Fruit fly (Drosophila melanogaster) whole organism, embryonic: ENCODE data around the gene BCL7-like.
A peak's percentile ranks its signal among the peaks of the same experiment; 100 is the strongest.

Experiments used
- B-H2 ChIP-seq: fragments of 200-800 bp; sonication (Bioruptor generic); optimal IDR thresholded peaks from 2 replicates; lab custom pipeline; 2018; ENCODE audit warnings: missing biosample characterization, mild to moderate bottlenecking, missing genetic modification characterization
- CG10431 ChIP-seq: fragments of 200-800 bp; sonication (Bioruptor generic); optimal IDR thresholded peaks from 3 replicates; lab custom pipeline; 2018; ENCODE audit warnings: missing biosample characterization, mild to moderate bottlenecking, missing genetic modification characterization
- CG11398 ChIP-seq: fragments of 200-800 bp; sonication (Bioruptor generic); optimal IDR thresholded peaks from 2 replicates; lab custom pipeline; 2016; ENCODE audit warnings: missing biosample characterization, missing genetic modification characterization
- CG14965 ChIP-seq: fragments of 200-800 bp; sonication (Bioruptor generic); optimal IDR thresholded peaks from 2 replicates; lab custom pipeline; 2016; ENCODE audit warnings: missing biosample characterization, missing genetic modification characterization, borderline replicate concordance
- CG15011 ChIP-seq: fragments of 200-800 bp; sonication (Bioruptor generic); optimal IDR thresholded peaks from 3 replicates; lab custom pipeline; 2018; ENCODE audit warnings: missing biosample characterization, mild to moderate bottlenecking, missing genetic modification characterization
- CG17568 ChIP-seq: fragments of 200-800 bp; sonication (Bioruptor generic); optimal IDR thresholded peaks from 2 replicates; lab custom pipeline; 2018; ENCODE audit warnings: missing biosample characterization, mild to moderate bottlenecking, missing genetic modification characterization, moderate library complexity
- CG17802 ChIP-seq: fragments of 200-800 bp; sonication (Bioruptor generic); optimal IDR thresholded peaks from 2 replicates; lab custom pipeline; 2018; ENCODE audit warnings: missing biosample characterization, mild to moderate bottlenecking, missing genetic modification characterization, moderate library complexity
- CG18599 ChIP-seq: fragments of 200-800 bp; sonication (Bioruptor generic); optimal IDR thresholded peaks from 3 replicates; lab custom pipeline; 2017; ENCODE audit warnings: missing biosample characterization, missing genetic modification characterization, mild to moderate bottlenecking, moderate library complexity, missing genetic modification reagents
- CG30403 ChIP-seq: fragments of 200-800 bp; sonication (Bioruptor generic); optimal IDR thresholded peaks from 3 replicates; lab custom pipeline; 2016; ENCODE audit warnings: missing biosample characterization, missing genetic modification characterization
- CG3163 ChIP-seq: fragments of 200-800 bp; sonication (Bioruptor generic); optimal IDR thresholded peaks from 3 replicates; lab custom pipeline; 2016; ENCODE audit warnings: missing biosample characterization, missing genetic modification characterization
- CG33213 ChIP-seq: fragments of 200-800 bp; sonication (Bioruptor generic); optimal IDR thresholded peaks from 3 replicates; lab custom pipeline; 2016; ENCODE audit warnings: missing biosample characterization, missing genetic modification characterization
- CG3838 ChIP-seq: fragments of 200-800 bp; sonication (Bioruptor generic); optimal IDR thresholded peaks from 3 replicates; lab custom pipeline; 2016; ENCODE audit warnings: missing biosample characterization, missing genetic modification characterization
- CG7839 ChIP-seq: fragments of 200-800 bp; sonication (Bioruptor generic); optimal IDR thresholded peaks from 3 replicates; lab custom pipeline; 2018; ENCODE audit warnings: missing biosample characterization, mild to moderate bottlenecking, missing genetic modification characterization, moderate library complexity
- CG8281 ChIP-seq: fragments of 200-800 bp; sonication (Bioruptor generic); optimal IDR thresholded peaks from 2 replicates; lab custom pipeline; 2018; ENCODE audit warnings: missing biosample characterization, mild to moderate bottlenecking, missing genetic modification characterization, moderate library complexity
- CG8290 ChIP-seq, 3 experiments: fragments of 200-800 bp; sonication (Bioruptor generic); optimal IDR thresholded peaks; 2 replicates each; lab custom pipeline; 2016 to 2019; ENCODE audit warnings: missing biosample characterization in 3 of 3, missing genetic modification characterization in 3 of 3, mild to moderate bottlenecking in 2 of 3, moderate library complexity in 1 of 3
- Chrac-16 ChIP-seq: fragments of 200-800 bp; sonication (Bioruptor generic); optimal IDR thresholded peaks from 3 replicates; lab custom pipeline; 2016; ENCODE audit warnings: missing biosample characterization, missing genetic modification characterization
- Dip2 ChIP-seq: fragments of 200-800 bp; sonication (Bioruptor generic); IDR thresholded peaks from 2 replicates; pipeline ENCODE4 v1.3.6; 2022; ENCODE audit warnings: missing biosample characterization, missing genetic modification characterization
- Dp ChIP-seq: fragments of 200-800 bp; sonication (Bioruptor generic); optimal IDR thresholded peaks from 2 replicates; lab custom pipeline; 2018; ENCODE audit warnings: missing biosample characterization, mild to moderate bottlenecking, missing genetic modification characterization, moderate library complexity
- Drgx ChIP-seq: fragments of 200-800 bp; sonication (Bioruptor generic); IDR thresholded peaks from 2 replicates; pipeline ENCODE4 v1.3.6; 2022; ENCODE audit warnings: missing biosample characterization, missing genetic modification characterization
- Elba2 ChIP-seq: fragments of 200-800 bp; sonication (Bioruptor generic); optimal IDR thresholded peaks from 3 replicates; lab custom pipeline; 2016; ENCODE audit warnings: missing biosample characterization, missing genetic modification characterization
- Ets97D ChIP-seq: fragments of 200-800 bp; sonication (Bioruptor generic); optimal IDR thresholded peaks from 3 replicates; lab custom pipeline; 2016; ENCODE audit warnings: missing biosample characterization, missing genetic modification characterization
- GATAe ChIP-seq: fragments of 200-800 bp; sonication (Bioruptor generic); conservative IDR thresholded peaks from 2 replicates; pipeline ENCODE4 v1.3.6; 2022; ENCODE audit warnings: missing biosample characterization, missing genetic modification characterization
- Gsc ChIP-seq: fragments of 200-800 bp; sonication (Bioruptor generic); IDR thresholded peaks from 2 replicates; pipeline ENCODE4 v1.3.6; 2022; ENCODE audit warnings: missing biosample characterization, missing genetic modification characterization
- MTF-1 ChIP-seq: fragments of 200-800 bp; sonication (Bioruptor generic); optimal IDR thresholded peaks from 2 replicates; lab custom pipeline; 2018; ENCODE audit warnings: missing biosample characterization, mild to moderate bottlenecking, missing genetic modification characterization, borderline replicate concordance
- Nf-YB ChIP-seq: fragments of 200-800 bp; sonication (Bioruptor generic); optimal IDR thresholded peaks from 3 replicates; lab custom pipeline; 2019; ENCODE audit warnings: missing biosample characterization, mild to moderate bottlenecking, missing genetic modification characterization, moderate library complexity
- PHDP ChIP-seq: fragments of 200-800 bp; sonication (Bioruptor generic); optimal IDR thresholded peaks from 3 replicates; lab custom pipeline; 2018; ENCODE audit warnings: missing biosample characterization, mild to moderate bottlenecking, missing genetic modification characterization, moderate library complexity
- Pdp1 ChIP-seq, 2 experiments: fragments of 200-800 bp; sonication (Bioruptor generic); optimal IDR thresholded peaks; 3 replicates each; lab custom pipeline; 2016; ENCODE audit warnings: missing biosample characterization in 2 of 2, missing genetic modification characterization in 2 of 2, mild to moderate bottlenecking in 1 of 2, moderate library complexity in 1 of 2
- Poxn ChIP-seq: fragments of 200-800 bp; sonication (Bioruptor generic); IDR thresholded peaks from 2 replicates; pipeline ENCODE4 v1.3.6; 2022; ENCODE audit warnings: missing biosample characterization, missing genetic modification characterization
- Rx ChIP-seq: fragments of 200-800 bp; sonication (Bioruptor generic); IDR thresholded peaks from 2 replicates; pipeline ENCODE4 v1.3.6; 2022; ENCODE audit warnings: missing biosample characterization, missing genetic modification characterization
- Sox102F ChIP-seq: fragments of 200-800 bp; sonication (Bioruptor generic); optimal IDR thresholded peaks from 2 replicates; lab custom pipeline; 2018; ENCODE audit warnings: missing biosample characterization, mild to moderate bottlenecking, missing genetic modification characterization, moderate library complexity
- Stat92E ChIP-seq, 3 experiments: fragments of >200 bp in 2 of 3; fragments of 200-800 bp in 1 of 3; sonication (Bioruptor generic) in 1 of 3; optimal IDR thresholded peaks; 2 replicates each; lab custom pipeline; 2017 to 2019; ENCODE audit warnings: missing biosample characterization in 3 of 3, missing genetic modification characterization in 3 of 3, mild to moderate bottlenecking in 1 of 3, moderate library complexity in 1 of 3
- Xrp1 ChIP-seq: fragments of 200-800 bp; sonication (Bioruptor generic); IDR thresholded peaks from 2 replicates; pipeline ENCODE4 v1.3.6; 2022; ENCODE audit warnings: missing biosample characterization, missing genetic modification characterization
- abd-A ChIP-seq: fragments of 200-800 bp; sonication (Bioruptor generic); optimal IDR thresholded peaks from 3 replicates; lab custom pipeline; 2019; ENCODE audit warnings: missing biosample characterization, mild to moderate bottlenecking, missing genetic modification characterization, moderate library complexity
- cas ChIP-seq: fragments of 200-800 bp; sonication (Bioruptor generic); IDR thresholded peaks from 2 replicates; pipeline ENCODE4 v1.3.6; 2022; ENCODE audit warnings: missing biosample characterization, missing genetic modification characterization
- croc ChIP-seq: fragments of 200-800 bp; sonication (Bioruptor generic); conservative IDR thresholded peaks from 3 replicates; pipeline ENCODE4 v1.3.6; 2022; ENCODE audit warnings: missing biosample characterization, missing genetic modification characterization
- dan ChIP-seq: fragments of 200-800 bp; sonication (Bioruptor generic); IDR thresholded peaks from 2 replicates; pipeline ENCODE4 v1.3.6; 2022; ENCODE audit warnings: missing biosample characterization, missing genetic modification characterization
- dati ChIP-seq: fragments of 200-800 bp; sonication (Bioruptor generic); IDR thresholded peaks from 2 replicates; pipeline ENCODE4 v1.3.6; 2022; ENCODE audit warnings: missing biosample characterization, missing genetic modification characterization
- eve ChIP-seq, 2 experiments: fragments of >200 bp; optimal IDR thresholded peaks; 2 replicates each; lab custom pipeline; 2017; ENCODE audit warnings: missing biosample characterization in 2 of 2, missing genetic modification characterization in 2 of 2
- gcm ChIP-seq: fragments of 200-800 bp; sonication (Bioruptor generic); optimal IDR thresholded peaks from 2 replicates; lab custom pipeline; 2019; ENCODE audit warnings: missing biosample characterization, mild to moderate bottlenecking, missing genetic modification characterization, moderate library complexity
- ind ChIP-seq: fragments of 200-800 bp; sonication (Bioruptor generic); optimal IDR thresholded peaks from 3 replicates; lab custom pipeline; 2016; ENCODE audit warnings: missing biosample characterization, missing genetic modification characterization
- jigr1 ChIP-seq: fragments of 200-800 bp; sonication (Bioruptor generic); IDR thresholded peaks from 3 replicates; pipeline ENCODE4 v1.3.6; 2022; ENCODE audit warnings: missing biosample characterization, missing genetic modification characterization
- klu ChIP-seq: fragments of 200-800 bp; sonication (Bioruptor generic); IDR thresholded peaks from 2 replicates; pipeline ENCODE4 v1.3.6; 2022; ENCODE audit warnings: missing biosample characterization, missing genetic modification characterization
- lbe ChIP-seq: fragments of 200-800 bp; sonication (Bioruptor generic); optimal IDR thresholded peaks from 2 replicates; lab custom pipeline; 2016; ENCODE audit warnings: missing biosample characterization, mild to moderate bottlenecking, missing genetic modification characterization
- nerfin-1 ChIP-seq: fragments of 200-800 bp; sonication (Bioruptor generic); optimal IDR thresholded peaks from 3 replicates; lab custom pipeline; 2019; ENCODE audit warnings: missing biosample characterization, mild to moderate bottlenecking, missing genetic modification characterization, moderate library complexity
- pzg ChIP-seq: fragments of 200-800 bp; sonication (Bioruptor generic); optimal IDR thresholded peaks from 3 replicates; lab custom pipeline; 2018; ENCODE audit warnings: missing biosample characterization, mild to moderate bottlenecking, missing genetic modification characterization, moderate library complexity
- sqz ChIP-seq: fragments of 200-800 bp; sonication (Bioruptor generic); optimal IDR thresholded peaks from 3 replicates; lab custom pipeline; 2018; ENCODE audit warnings: missing biosample characterization, mild to moderate bottlenecking, missing genetic modification characterization
- stwl ChIP-seq: fragments of 200-800 bp; sonication (Bioruptor generic); optimal IDR thresholded peaks from 3 replicates; lab custom pipeline; 2018; ENCODE audit warnings: missing biosample characterization, mild to moderate bottlenecking, missing genetic modification characterization, moderate library complexity
- twi ChIP-seq: fragments of 200-800 bp; optimal IDR thresholded peaks from 2 replicates; lab custom pipeline; 2019; ENCODE audit warnings: missing biosample characterization, mild to moderate bottlenecking, missing genetic modification characterization, moderate library complexity
- vvl ChIP-seq: fragments of 200-800 bp; sonication (Bioruptor generic); IDR thresholded peaks from 2 replicates; pipeline ENCODE4 v1.3.6; 2022; ENCODE audit warnings: missing biosample characterization, missing genetic modification characterization
- yki ChIP-seq: fragments of >200 bp; optimal IDR thresholded peaks from 3 replicates; lab custom pipeline; 2018
- zfh1 ChIP-seq: fragments of 200-800 bp; sonication (Bioruptor generic); IDR thresholded peaks from 3 replicates; pipeline ENCODE4 v1.3.6; 2022; ENCODE audit warnings: missing biosample characterization, missing genetic modification characterization

BCL7-like gene

DNA sequence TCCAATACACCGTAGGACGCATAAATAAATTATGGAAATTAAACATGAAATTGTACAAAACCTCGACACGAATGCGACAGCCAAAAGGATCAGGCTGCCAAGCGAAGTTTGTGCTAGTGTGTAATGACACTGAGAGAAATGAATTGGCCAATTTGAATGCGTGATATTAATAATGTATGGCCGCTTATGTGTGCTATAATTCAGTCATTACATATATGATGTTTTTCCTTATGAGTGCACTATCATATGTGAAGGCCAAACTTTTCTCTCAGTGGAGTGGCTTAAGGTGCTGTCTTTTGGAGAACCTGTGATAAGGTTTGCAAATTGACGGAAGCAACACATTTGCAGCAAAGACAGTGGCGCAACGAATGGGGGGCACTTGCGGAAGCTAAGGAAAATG lies 43.4 kb downstream of the BCL7-like start (continued):
- no peak for TF ChIP-seq CG8290 (GFP tag; optimal IDR thresholded peaks at IDR 0.05; lab: Kevin White, UChicago)
- TF ChIP-seq CG8290 (tag; optimal IDR thresholded peaks at IDR 0.05; lab: Kevin White, UChicago): peak in 1 of 2 experiments; percentile 22
- no peak for TF ChIP-seq vvl (GFP tag; lab: Robert Waterston, UW)
- no peak for TF ChIP-seq Pdp1 (GFP tag; optimal IDR thresholded peaks at IDR 0.05; lab: Kevin White, UChicago)
- no peak for TF ChIP-seq CG10431
- no peak for TF ChIP-seq CG3838 (GFP tag; lab: Kevin White, UChicago)
- TF ChIP-seq CG3163 (GFP tag; lab: Kevin White, UChicago): no peak
- no peak for TF ChIP-seq Poxn
- no peak for TF ChIP-seq croc (GFP tag; lab: Robert Waterston, UW)
- no peak for TF ChIP-seq Dip2
- TF ChIP-seq sqz (GFP tag; lab: Kevin White, UChicago): no peak
- TF ChIP-seq Sox102F: peak; percentile 2
- no peak for TF ChIP-seq B-H2 (GFP tag; lab: Kevin White, UChicago)
- TF ChIP-seq Xrp1 (GFP tag; lab: Robert Waterston, UW): no peak
- no peak for TF ChIP-seq jigr1 (GFP tag; lab: Robert Waterston, UW)
- no peak for TF ChIP-seq dati (GFP tag; lab: Robert Waterston, UW)
- TF ChIP-seq Stat92E (GFP tag; optimal IDR thresholded peaks at IDR 0.05; lab: Kevin White, UChicago): no peak
- no peak for TF ChIP-seq pzg
- TF ChIP-seq Chrac-16 (GFP tag; lab: Kevin White, UChicago): no peak
- no peak for TF ChIP-seq twi (tag; lab: Kevin White, UChicago)
- TF ChIP-seq CG18599 (GFP tag; lab: Kevin White, UChicago): peak; percentile 17
- TF ChIP-seq PHDP (tag; lab: Kevin White, UChicago): no peak
- peak; percentile 7 for TF ChIP-seq ind
- TF ChIP-seq yki (lab: Kevin White, UChicago): no peak
- TF ChIP-seq gcm: no peak
- TF ChIP-seq cas (GFP tag; lab: Robert Waterston, UW): no peak
- no peak for TF ChIP-seq CG30403 (GFP tag; lab: Kevin White, UChicago)
- no peak for TF ChIP-seq CG33213
- no peak for TF ChIP-seq Rx
- 0 out of 2 replicates have a peak, but pooled peaks have one; percentile 33 for TF ChIP-seq Drgx (GFP tag; lab: Robert Waterston, UW)
- TF ChIP-seq Ets97D (GFP tag; lab: Kevin White, UChicago): no peak
- TF ChIP-seq abd-A: no peak
- no peak for TF ChIP-seq CG14965 (GFP tag; lab: Kevin White, UChicago)
- no peak for TF ChIP-seq lbe (GFP tag; lab: Kevin White, UChicago)
- TF ChIP-seq CG8281 (tag; lab: Kevin White, UChicago): no peak
- no peak for TF ChIP-seq stwl (tag; lab: Kevin White, UChicago)
- TF ChIP-seq dan: no peak
- TF ChIP-seq zfh1 (GFP tag; lab: Robert Waterston, UW): 0 out of 3 replicates have a peak, but pooled peaks have one; percentile 11
- TF ChIP-seq nerfin-1 (tag; lab: Kevin White, UChicago): no peak
- no peak for TF ChIP-seq GATAe (GFP tag; lab: Robert Waterston, UW)
- no peak for TF ChIP-seq Elba2
- TF ChIP-seq klu: no peak
- TF ChIP-seq MTF-1 (GFP tag; lab: Kevin White, UChicago): no peak
- no peak for TF ChIP-seq Nf-YB
- no peak for TF ChIP-seq CG17568
- TF ChIP-seq Dp (GFP tag; lab: Kevin White, UChicago): no peak
- peak; percentile 28 for TF ChIP-seq CG7839
- TF ChIP-seq CG17802 (tag; lab: Kevin White, UChicago): no peak
- TF ChIP-seq CG15011 (GFP tag; lab: Kevin White, UChicago): no peak
- no peak for TF ChIP-seq CG11398 (GFP tag; lab: Kevin White, UChicago)
- TF ChIP-seq eve (GFP tag; optimal IDR thresholded peaks at IDR 0.05; lab: Kevin White, UChicago): no peak
- TF ChIP-seq Gsc (GFP tag; lab: Robert Waterston, UW): no peak
